Worm (Caenorhabditis elegans) whole organism, midembryonic: ENCODE data around the gene C26E1.2.

Experiments
- T22C8.4 ChIP-seq: fragments of 200-800 bp; sonication (Bioruptor generic); IDR thresholded peaks from 2 replicates; pipeline ENCODE4 v1.3.6; 2022; ENCODE audit warnings: missing genetic modification characterization, missing compliant biosample characterization
- cog-1 ChIP-seq: sonication (generic microtip); optimal IDR thresholded peaks from 2 replicates; lab custom pipeline; 2016; ENCODE audit warnings: missing genetic modification characterization, missing compliant biosample characterization
- flt-1 ChIP-seq: fragments of 200-800 bp; sonication (Bioruptor generic); IDR thresholded peaks from 2 replicates; pipeline ENCODE4 v1.3.6; 2022; ENCODE audit warnings: missing genetic modification characterization, missing compliant biosample characterization
- klf-2 ChIP-seq: fragments of 200-800 bp; sonication (Bioruptor generic); conservative IDR thresholded peaks from 2 replicates; pipeline ENCODE4 v1.3.6; 2022; ENCODE audit warnings: missing genetic modification reagents, missing genetic modification characterization, missing compliant biosample characterization
- med-1 ChIP-seq: sonication (generic microtip); optimal IDR thresholded peaks from 2 replicates; lab custom pipeline; 2017; ENCODE audit warnings: missing genetic modification characterization, mild to moderate bottlenecking, missing compliant biosample characterization, antibody characterized with exemption, missing genetic modification reagents; ENCODE audit not compliant: insufficient read depth
- ref-1 ChIP-seq: fragments of 200-800 bp; sonication (Bioruptor generic); conservative IDR thresholded peaks from 2 replicates; pipeline ENCODE4 v1.3.6; 2022; ENCODE audit warnings: missing genetic modification reagents, missing genetic modification characterization, missing compliant biosample characterization
- tab-1 ChIP-seq: fragments of 200-800 bp; sonication (Bioruptor generic); IDR thresholded peaks from 2 replicates; pipeline ENCODE4 v1.3.6; 2022; ENCODE audit warnings: missing genetic modification characterization, missing compliant biosample characterization
- ztf-23 ChIP-seq: fragments of 200-800 bp; sonication (Bioruptor generic); IDR thresholded peaks from 2 replicates; pipeline ENCODE4 v1.3.6; 2022; ENCODE audit warnings: missing genetic modification reagents, missing genetic modification characterization, missing compliant biosample characterization
- ztf-29 ChIP-seq: fragments of 200-800 bp; sonication (Bioruptor generic); IDR thresholded peaks from 2 replicates; pipeline ENCODE4 v1.3.6; 2022; ENCODE audit warnings: missing genetic modification reagents, missing genetic modification characterization, missing compliant biosample characterization

Gene C26E1.2

ce11 chrV:13273302-13273701, 31.6 kb upstream of the C26E1.2 start:
- TF ChIP-seq med-1: no peak
- TF ChIP-seq cog-1: no peak
- no peak for TF ChIP-seq ref-1
- TF ChIP-seq tab-1 (GFP tag; lab: Robert Waterston, UW): no peak
- no peak for TF ChIP-seq ztf-29 (GFP tag; lab: Robert Waterston, UW)
- no peak for TF ChIP-seq klf-2 (GFP tag; lab: Robert Waterston, UW)
- TF ChIP-seq T22C8.4 (GFP tag; lab: Robert Waterston, UW): no peak
- TF ChIP-seq flt-1: no peak
- no peak for TF ChIP-seq ztf-23 (GFP tag; lab: Robert Waterston, UW)

ce11 chrV:13274615-13275014, 30.3 kb upstream of the C26E1.2 start:
- TF ChIP-seq cog-1 (no peak), ztf-29 (GFP tag; lab: Robert Waterston, UW) (no peak), med-1 (no peak), flt-1 (no peak), klf-2 (GFP tag; lab: Robert Waterston, UW) (no peak), tab-1 (GFP tag; lab: Robert Waterston, UW) (no peak), ref-1 (no peak), ztf-23 (GFP tag; lab: Robert Waterston, UW) (no peak), T22C8.4 (GFP tag; lab: Robert Waterston, UW) (no peak)

- TF ChIP-seq ref-1: no peak
Measured at ce11 chrV:13275959-13276358, 29.0 kb upstream of the C26E1.2 start, which contains the start of gene F32F2.4. TSS of gene F32F2.4 (plus strand) at chrV:13276259.

- TF ChIP-seq ref-1: no peak
Measured at ce11 chrV:13280382-13280781, 24.6 kb upstream of the C26E1.2 start.

ce11 chrV:13282958-13283357, 22.0 kb upstream of the C26E1.2 start:
- TF ChIP-seq cog-1: no peak
- no peak for TF ChIP-seq tab-1 (GFP tag; lab: Robert Waterston, UW)
- TF ChIP-seq klf-2 (GFP tag; lab: Robert Waterston, UW): no peak
- no peak for TF ChIP-seq ztf-23 (GFP tag; lab: Robert Waterston, UW)
- no peak for TF ChIP-seq ref-1
- no peak for TF ChIP-seq ztf-29 (GFP tag; lab: Robert Waterston, UW)
- TF ChIP-seq flt-1: no peak
- no peak for TF ChIP-seq med-1
- no peak for TF ChIP-seq T22C8.4 (GFP tag; lab: Robert Waterston, UW)

DNA sequence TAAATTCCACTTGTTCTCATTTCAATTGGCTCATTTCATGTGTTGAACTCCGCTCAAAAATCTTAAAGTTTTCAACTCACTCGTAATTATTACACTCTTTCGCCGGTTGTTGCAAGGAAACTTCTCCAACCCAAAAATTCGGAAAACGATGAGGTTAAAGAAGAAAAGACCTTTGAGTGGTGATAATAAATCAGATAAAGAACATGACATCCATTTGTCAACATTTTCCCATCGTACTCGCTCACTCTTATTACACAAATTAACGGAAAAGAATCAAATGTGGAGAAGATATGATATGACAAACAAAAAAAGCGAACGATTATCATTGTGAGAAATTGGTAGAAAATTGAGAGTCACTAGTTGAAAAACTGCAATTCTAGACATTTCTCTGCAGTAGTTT, 19.7 kb upstream of the C26E1.2 start:
- TF ChIP-seq klf-2 (GFP tag; lab: Robert Waterston, UW): no peak
- no peak for TF ChIP-seq ztf-29 (GFP tag; lab: Robert Waterston, UW)
- TF ChIP-seq ref-1: no peak
- no peak for TF ChIP-seq T22C8.4 (GFP tag; lab: Robert Waterston, UW)
- no peak for TF ChIP-seq med-1
- TF ChIP-seq flt-1: no peak
- TF ChIP-seq tab-1 (GFP tag; lab: Robert Waterston, UW): no peak
- TF ChIP-seq ztf-23 (GFP tag; lab: Robert Waterston, UW): no peak
- TF ChIP-seq cog-1: no peak

DNA sequence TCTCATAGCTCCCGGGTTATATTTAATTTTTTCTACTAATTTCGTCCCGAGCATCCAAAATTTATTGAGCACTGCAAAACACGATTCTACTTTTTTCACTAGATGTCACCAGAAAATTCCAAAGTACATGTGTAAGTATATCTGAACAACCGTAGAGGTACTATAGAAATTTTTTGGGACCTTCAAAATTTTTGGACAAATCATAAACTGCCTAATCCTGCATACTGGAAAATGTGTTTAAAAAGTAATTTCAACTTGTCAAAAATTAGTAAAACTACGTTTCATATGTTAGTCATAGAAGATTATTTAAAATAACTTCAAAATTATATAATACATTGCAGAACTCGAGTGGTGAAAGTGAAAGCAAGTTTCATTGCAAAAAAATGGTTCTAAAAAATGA, 18.4 kb upstream of the C26E1.2 start:
- TF ChIP-seq ztf-23 (GFP tag; lab: Robert Waterston, UW): no peak
- no peak for TF ChIP-seq T22C8.4 (GFP tag; lab: Robert Waterston, UW)
- TF ChIP-seq flt-1: no peak
- TF ChIP-seq tab-1 (GFP tag; lab: Robert Waterston, UW): no peak
- TF ChIP-seq ref-1: no peak
- no peak for TF ChIP-seq ztf-29 (GFP tag; lab: Robert Waterston, UW)
- TF ChIP-seq cog-1: no peak
- TF ChIP-seq med-1: no peak
- no peak for TF ChIP-seq klf-2 (GFP tag; lab: Robert Waterston, UW)

- TF ChIP-seq klf-2 (GFP tag; lab: Robert Waterston, UW) (no peak), ztf-23 (GFP tag; lab: Robert Waterston, UW) (no peak), tab-1 (GFP tag; lab: Robert Waterston, UW) (no peak), cog-1 (no peak), ztf-29 (GFP tag; lab: Robert Waterston, UW) (no peak), T22C8.4 (GFP tag; lab: Robert Waterston, UW) (no peak), ref-1 (no peak), flt-1 (no peak), med-1 (no peak)
Measured at ce11 chrV:13288881-13289280, 16.1 kb upstream of the C26E1.2 start.

ce11 chrV:13294507-13294906, 10.4 kb upstream of the C26E1.2 start:
- TF ChIP-seq tab-1 (GFP tag; lab: Robert Waterston, UW) (no peak), T22C8.4 (GFP tag; lab: Robert Waterston, UW) (no peak), cog-1 (no peak), ref-1 (no peak), med-1 (no peak)

DNA sequence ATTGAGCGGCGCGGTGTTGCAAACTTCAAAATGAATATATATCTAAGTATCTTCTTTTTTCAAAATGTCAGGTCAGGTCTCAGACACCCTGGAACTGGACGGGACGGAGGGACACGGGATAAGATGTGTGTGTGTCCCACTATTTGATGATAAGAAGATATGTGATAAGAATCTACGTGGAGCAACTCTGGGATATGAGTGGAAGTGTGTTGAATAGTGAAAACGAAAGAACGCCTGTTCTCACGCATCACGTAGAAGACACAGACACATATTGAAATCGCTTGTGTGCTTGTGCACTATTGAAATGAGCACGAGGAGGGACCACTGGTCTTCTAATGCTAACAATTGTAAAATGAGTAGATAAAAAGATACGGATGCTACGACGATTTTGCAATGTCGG, 9.1 kb upstream of the C26E1.2 start, which contains the start of gene uig-1:
TSS of gene uig-1 (minus strand) at position 120 of the 400 bp plus-strand sequence.
- TF ChIP-seq ref-1: no peak
- no peak for TF ChIP-seq T22C8.4 (GFP tag; lab: Robert Waterston, UW)
- no peak for TF ChIP-seq klf-2 (GFP tag; lab: Robert Waterston, UW)
- TF ChIP-seq ztf-29 (GFP tag; lab: Robert Waterston, UW): no peak
- TF ChIP-seq ztf-23 (GFP tag; lab: Robert Waterston, UW): no peak
- no peak for TF ChIP-seq med-1
- no peak for TF ChIP-seq tab-1 (GFP tag; lab: Robert Waterston, UW)
- TF ChIP-seq cog-1: no peak
- no peak for TF ChIP-seq flt-1

ce11 chrV:13297220-13297619, 7.7 kb upstream of the C26E1.2 start, which contains the start of gene C26E1.1:
TSS of gene C26E1.1 (plus strand) at chrV:13297520.
- no peak for TF ChIP-seq klf-2 (GFP tag; lab: Robert Waterston, UW)
- TF ChIP-seq ref-1: no peak
- TF ChIP-seq ztf-23 (GFP tag; lab: Robert Waterston, UW): no peak
- no peak for TF ChIP-seq med-1
- no peak for TF ChIP-seq T22C8.4 (GFP tag; lab: Robert Waterston, UW)
- TF ChIP-seq cog-1: no peak
- TF ChIP-seq tab-1 (GFP tag; lab: Robert Waterston, UW): no peak
- no peak for TF ChIP-seq ztf-29 (GFP tag; lab: Robert Waterston, UW)
- TF ChIP-seq flt-1: no peak
